Fruit fly (Drosophila melanogaster) whole organism, embryonic: ENCODE data around the gene CG33110.

Experiments
- ATbp ChIP-seq: fragments of 200-800 bp; sonication (Bioruptor generic); optimal IDR thresholded peaks from 2 replicates; lab custom pipeline; 2017; ENCODE audit warnings: missing biosample characterization, mild to moderate bottlenecking, missing genetic modification characterization, missing genetic modification reagents
- BEAF-32 ChIP-seq: fragments of 200-800 bp; sonication (Bioruptor generic); optimal IDR thresholded peaks from 3 replicates; lab custom pipeline; 2017; ENCODE audit warnings: missing biosample characterization, missing genetic modification characterization, mild to moderate bottlenecking, moderate library complexity, missing genetic modification reagents
- Bgb ChIP-seq: fragments of 200-800 bp; sonication (Bioruptor generic); IDR thresholded peaks from 2 replicates; pipeline ENCODE4 v1.3.6; 2022; ENCODE audit warnings: missing biosample characterization, missing genetic modification characterization; ENCODE audit not compliant: partially characterized antibody
- Blimp-1 ChIP-seq: fragments of 200-800 bp; sonication (Bioruptor generic); optimal IDR thresholded peaks from 3 replicates; lab custom pipeline; 2018; ENCODE audit warnings: missing biosample characterization, missing genetic modification characterization, mild to moderate bottlenecking, moderate library complexity, missing genetic modification reagents
- C15 ChIP-seq: fragments of 200-800 bp; sonication (Bioruptor generic); IDR thresholded peaks from 3 replicates; pipeline ENCODE4 v1.3.6; 2022; ENCODE audit warnings: missing biosample characterization, missing genetic modification characterization
- CG11504 ChIP-seq: fragments of 200-800 bp; sonication (Bioruptor generic); optimal IDR thresholded peaks from 3 replicates; lab custom pipeline; 2019; ENCODE audit warnings: missing biosample characterization, mild to moderate bottlenecking, missing genetic modification characterization, moderate library complexity
- CG12155 ChIP-seq: fragments of 200-800 bp; sonication (Bioruptor generic); optimal IDR thresholded peaks from 3 replicates; lab custom pipeline; 2016; ENCODE audit warnings: missing biosample characterization, missing genetic modification characterization
- CG1233 ChIP-seq: fragments of 200-800 bp; sonication (Bioruptor generic); optimal IDR thresholded peaks from 4 replicates; lab custom pipeline; 2018; ENCODE audit warnings: missing biosample characterization, mild to moderate bottlenecking, missing genetic modification characterization
- CG17359 ChIP-seq: fragments of 200-800 bp; sonication (Bioruptor generic); optimal IDR thresholded peaks from 3 replicates; lab custom pipeline; 2018; ENCODE audit warnings: missing biosample characterization, mild to moderate bottlenecking, missing genetic modification characterization, moderate library complexity
- CG1792 ChIP-seq: fragments of 200-800 bp; sonication (Bioruptor generic); optimal IDR thresholded peaks from 2 replicates; lab custom pipeline; 2016; ENCODE audit warnings: missing biosample characterization, missing genetic modification characterization
- CG18262 ChIP-seq: fragments of 200-800 bp; optimal IDR thresholded peaks from 3 replicates; lab custom pipeline; 2019; ENCODE audit warnings: missing biosample characterization, mild to moderate bottlenecking, missing genetic modification characterization, moderate library complexity
- CG18476 ChIP-seq: fragments of 200-800 bp; sonication (Bioruptor generic); optimal IDR thresholded peaks from 2 replicates; lab custom pipeline; 2016; ENCODE audit warnings: missing biosample characterization, mild to moderate bottlenecking, missing genetic modification characterization
- CG2116 ChIP-seq: fragments of 200-800 bp; sonication (Bioruptor generic); optimal IDR thresholded peaks from 3 replicates; lab custom pipeline; 2018; ENCODE audit warnings: missing biosample characterization, mild to moderate bottlenecking, missing genetic modification characterization
- CG2120 ChIP-seq: fragments of 200-800 bp; sonication (Bioruptor generic); optimal IDR thresholded peaks from 3 replicates; lab custom pipeline; 2016; ENCODE audit warnings: missing biosample characterization, missing genetic modification characterization
- CG2712 ChIP-seq: fragments of 200-800 bp; optimal IDR thresholded peaks from 3 replicates; lab custom pipeline; 2019; ENCODE audit warnings: missing biosample characterization, mild to moderate bottlenecking, missing genetic modification characterization, moderate library complexity
- CG2875 ChIP-seq: fragments of 200-800 bp; sonication (Bioruptor generic); optimal IDR thresholded peaks from 2 replicates; lab custom pipeline; 2017; ENCODE audit warnings: missing biosample characterization, mild to moderate bottlenecking, missing genetic modification characterization, missing genetic modification reagents
- CG31365 ChIP-seq: fragments of 200-800 bp; sonication (Bioruptor generic); optimal IDR thresholded peaks from 2 replicates; lab custom pipeline; 2018; ENCODE audit warnings: missing biosample characterization, mild to moderate bottlenecking, missing genetic modification characterization
- CG34224 ChIP-seq: fragments of 200-800 bp; sonication (Bioruptor generic); IDR thresholded peaks from 3 replicates; pipeline ENCODE4 v1.3.6; 2022; ENCODE audit warnings: missing biosample characterization, missing genetic modification characterization; ENCODE audit not compliant: partially characterized antibody
- CG42726 ChIP-seq: fragments of 200-800 bp; sonication (Bioruptor generic); IDR thresholded peaks from 2 replicates; pipeline ENCODE4 v1.3.6; 2022; ENCODE audit warnings: missing biosample characterization, missing genetic modification characterization; ENCODE audit not compliant: partially characterized antibody
- Deaf1 ChIP-seq: fragments of 200-800 bp; optimal IDR thresholded peaks from 3 replicates; lab custom pipeline; 2019; ENCODE audit warnings: missing biosample characterization, mild to moderate bottlenecking, missing genetic modification characterization, moderate library complexity
- Ets65A ChIP-seq: fragments of 200-800 bp; sonication (Bioruptor generic); peaks from one replicate; lab custom pipeline; 2016; ENCODE audit warnings: missing biosample characterization, missing genetic modification characterization
- GATAe ChIP-seq: fragments of 200-800 bp; sonication (Bioruptor generic); conservative IDR thresholded peaks from 2 replicates; pipeline ENCODE4 v1.3.6; 2022; ENCODE audit warnings: missing biosample characterization, missing genetic modification characterization
- HLH54F ChIP-seq: fragments of 200-800 bp; sonication (Bioruptor generic); optimal IDR thresholded peaks from 3 replicates; lab custom pipeline; 2016; ENCODE audit warnings: missing biosample characterization, missing genetic modification characterization
- Hey ChIP-seq: fragments of 200-800 bp; sonication (Bioruptor generic); optimal IDR thresholded peaks from 3 replicates; lab custom pipeline; 2018; ENCODE audit warnings: missing biosample characterization, mild to moderate bottlenecking, missing genetic modification characterization
- NFAT ChIP-seq: fragments of 200-800 bp; sonication (Bioruptor generic); IDR thresholded peaks from 2 replicates; pipeline ENCODE4 v1.3.6; 2022; ENCODE audit warnings: missing biosample characterization, missing genetic modification characterization
- Nf-YB ChIP-seq: fragments of 200-800 bp; sonication (Bioruptor generic); optimal IDR thresholded peaks from 3 replicates; lab custom pipeline; 2019; ENCODE audit warnings: missing biosample characterization, mild to moderate bottlenecking, missing genetic modification characterization, moderate library complexity
- Optix ChIP-seq: fragments of 200-800 bp; sonication (Bioruptor generic); IDR thresholded peaks from 3 replicates; pipeline ENCODE4 v1.3.6; 2022; ENCODE audit warnings: missing biosample characterization, missing genetic modification characterization
- Vsx1 ChIP-seq: fragments of 200-800 bp; sonication (Bioruptor generic); optimal IDR thresholded peaks from 2 replicates; lab custom pipeline; 2017; ENCODE audit warnings: missing biosample characterization, mild to moderate bottlenecking, missing genetic modification characterization, missing genetic modification reagents
- YL-1 ChIP-seq: fragments of 200-800 bp; sonication (Bioruptor generic); optimal IDR thresholded peaks from 3 replicates; lab custom pipeline; 2017; ENCODE audit warnings: missing biosample characterization, mild to moderate bottlenecking, missing genetic modification characterization
- abd-A ChIP-seq: fragments of 200-800 bp; sonication (Bioruptor generic); optimal IDR thresholded peaks from 3 replicates; lab custom pipeline; 2019; ENCODE audit warnings: missing biosample characterization, mild to moderate bottlenecking, missing genetic modification characterization, moderate library complexity
- az2 ChIP-seq: fragments of 200-800 bp; sonication (Bioruptor generic); optimal IDR thresholded peaks from 3 replicates; lab custom pipeline; 2016; ENCODE audit warnings: missing biosample characterization, missing genetic modification characterization
- cato ChIP-seq: fragments of 200-800 bp; sonication (Bioruptor generic); optimal IDR thresholded peaks from 2 replicates; lab custom pipeline; 2016; ENCODE audit warnings: missing biosample characterization, missing genetic modification characterization, borderline replicate concordance
- chinmo ChIP-seq: fragments of 200-800 bp; sonication (Bioruptor generic); IDR thresholded peaks from 4 replicates; pipeline ENCODE4 v1.3.6; 2022; ENCODE audit warnings: missing biosample characterization, missing genetic modification characterization; ENCODE audit not compliant: partially characterized antibody
- ci ChIP-seq: fragments of 200-800 bp; sonication (Bioruptor generic); IDR thresholded peaks from 3 replicates; pipeline ENCODE4 v1.3.6; 2022; ENCODE audit warnings: missing biosample characterization, missing genetic modification characterization
- crp ChIP-seq, 2 experiments: fragments of 200-800 bp; sonication (Bioruptor generic); optimal IDR thresholded peaks; 2 replicates in 1 of 2; 3 replicates in 1 of 2; lab custom pipeline; 2017; ENCODE audit warnings: missing biosample characterization in 2 of 2, missing genetic modification characterization in 2 of 2, mild to moderate bottlenecking in 1 of 2, moderate library complexity in 1 of 2
- da ChIP-seq: fragments of 200-800 bp; sonication (Bioruptor generic); optimal IDR thresholded peaks from 2 replicates; lab custom pipeline; 2016; ENCODE audit warnings: missing biosample characterization, missing genetic modification characterization
- gro ChIP-seq: fragments of 200-800 bp; sonication (Bioruptor generic); optimal IDR thresholded peaks from 2 replicates; lab custom pipeline; 2016; ENCODE audit warnings: missing biosample characterization, missing genetic modification characterization
- lab ChIP-seq: fragments of 200-800 bp; sonication (Bioruptor generic); optimal IDR thresholded peaks from 3 replicates; lab custom pipeline; 2017; ENCODE audit warnings: missing biosample characterization, missing genetic modification characterization, mild to moderate bottlenecking, moderate library complexity, missing genetic modification reagents
- nmo ChIP-seq: fragments of 200-800 bp; sonication (Bioruptor generic); optimal IDR thresholded peaks from 2 replicates; lab custom pipeline; 2018; ENCODE audit warnings: missing biosample characterization, mild to moderate bottlenecking, missing genetic modification characterization, moderate library complexity
- nom ChIP-seq: fragments of 200-800 bp; sonication (Bioruptor generic); optimal IDR thresholded peaks from 2 replicates; lab custom pipeline; 2017; ENCODE audit warnings: missing biosample characterization, missing genetic modification characterization, mild to moderate bottlenecking, moderate library complexity, missing genetic modification reagents
- org-1 ChIP-seq: fragments of 200-800 bp; sonication (Bioruptor generic); optimal IDR thresholded peaks from 2 replicates; lab custom pipeline; 2017; ENCODE audit warnings: missing biosample characterization, missing genetic modification characterization
- pum ChIP-seq: fragments of 200-800 bp; sonication (Bioruptor generic); optimal IDR thresholded peaks from 2 replicates; lab custom pipeline; 2016; ENCODE audit warnings: missing biosample characterization, missing genetic modification characterization
- row ChIP-seq: fragments of 200-800 bp; sonication (Bioruptor generic); IDR thresholded peaks from 3 replicates; pipeline ENCODE4 v1.3.6; 2022; ENCODE audit warnings: missing biosample characterization, missing genetic modification characterization
- sd ChIP-seq: fragments of 200-800 bp; sonication (Bioruptor generic); optimal IDR thresholded peaks from 3 replicates; lab custom pipeline; 2018; ENCODE audit warnings: missing biosample characterization, mild to moderate bottlenecking, missing genetic modification characterization, moderate library complexity
- sr ChIP-seq: fragments of 200-800 bp; sonication (Bioruptor generic); IDR thresholded peaks from 3 replicates; pipeline ENCODE4 v1.3.6; 2022; ENCODE audit warnings: missing biosample characterization, missing genetic modification characterization
- zen2 ChIP-seq: fragments of 200-800 bp; sonication (Bioruptor generic); IDR thresholded peaks from 3 replicates; pipeline ENCODE4 v1.3.6; 2022; ENCODE audit warnings: missing biosample characterization, missing genetic modification characterization; ENCODE audit not compliant: partially characterized antibody
- zfh1 ChIP-seq: fragments of 200-800 bp; sonication (Bioruptor generic); IDR thresholded peaks from 3 replicates; pipeline ENCODE4 v1.3.6; 2022; ENCODE audit warnings: missing biosample characterization, missing genetic modification characterization

The CG33110 gene

dm6 chr3R:22526353-22526907 is 43.6 kb upstream of the CG33110 start (continued):
- TF ChIP-seq CG18262 (tag; lab: Kevin White, UChicago) (peak; percentile 49), CG11504 (tag; lab: Kevin White, UChicago) (peak; percentile 44), nmo (GFP tag; lab: Kevin White, UChicago) (peak; percentile 42), sr (GFP tag; lab: Robert Waterston, UW) (peak; percentile 66; the same call in 1 of the 3 replicates), Optix (peak; percentile 37; the same call in 1 of the 3 replicates), BEAF-32 (GFP tag; lab: Kevin White, UChicago) (no peak), CG12155 (GFP tag; lab: Kevin White, UChicago) (peak; percentile 46)

- TF ChIP-seq CG34224 (GFP tag; lab: Robert Waterston, UW) (no peak), da (GFP tag; lab: Kevin White, UChicago) (no peak), CG1792 (no peak), zen2 (GFP tag; lab: Robert Waterston, UW) (peak; percentile 27; the same call in 2 of the 3 replicates), CG42726 (no peak), ATbp (GFP tag; lab: Kevin White, UChicago) (no peak), chinmo (GFP tag; lab: Robert Waterston, UW) (0 out of 4 replicates have a peak, but pooled peaks have one; percentile 33), YL-1 (GFP tag; lab: Kevin White, UChicago) (no peak), GATAe (GFP tag; lab: Robert Waterston, UW) (peak; percentile 28; the same call in 1 of the 2 replicates), CG1233 (GFP tag; lab: Kevin White, UChicago) (no peak), az2 (no peak), org-1 (GFP tag; lab: Kevin White, UChicago) (no peak), Blimp-1 (GFP tag; lab: Kevin White, UChicago) (no peak), CG2712 (no peak), C15 (GFP tag; lab: Robert Waterston, UW) (no peak), Vsx1 (GFP tag; lab: Kevin White, UChicago) (peak; percentile 38), lab (GFP tag; lab: Kevin White, UChicago) (peak; percentile 1), row (GFP tag; lab: Robert Waterston, UW) (peak; percentile 7; the same call in 1 of the 3 replicates), cato (GFP tag; lab: Kevin White, UChicago) (no peak), CG18476 (GFP tag; lab: Kevin White, UChicago) (peak; percentile 83), Nf-YB (GFP tag; lab: Kevin White, UChicago) (no peak), Deaf1 (peak; percentile 58), HLH54F (no peak), CG2120 (peak; percentile 2), zfh1 (GFP tag; lab: Robert Waterston, UW) (no peak), sr (GFP tag; lab: Robert Waterston, UW) (no peak), abd-A (tag; lab: Kevin White, UChicago) (peak; percentile 25), CG2116 (GFP tag; lab: Kevin White, UChicago) (no peak), NFAT (GFP tag; lab: Robert Waterston, UW) (0 out of 2 replicates have a peak, but pooled peaks have one; percentile 7), CG17359 (no peak), Ets65A (GFP tag; lab: Kevin White, UChicago) (peak; percentile 36), pum (GFP tag; lab: Kevin White, UChicago) (no peak), crp (GFP tag; optimal IDR thresholded peaks at IDR 0.05; lab: Kevin White, UChicago) (no peak), sd (peak; percentile 81), Bgb (GFP tag; lab: Robert Waterston, UW) (no peak), gro (peak; percentile 83), CG31365 (tag; lab: Kevin White, UChicago) (no peak), ci (GFP tag; lab: Robert Waterston, UW) (0 out of 3 replicates have a peak, but pooled peaks have one; percentile 5), CG2875 (GFP tag; lab: Kevin White, UChicago) (no peak), nom (GFP tag; lab: Kevin White, UChicago) (no peak), Hey (tag; lab: Kevin White, UChicago) (peak; percentile 82)
These were observed 42.8 kb upstream of the CG33110 start for dm6 chr3R:22527192-22527591.
